Fruit fly (Drosophila melanogaster) whole organism, embryonic: ENCODE measurements around the gene Surf1.

Experiments used
- C15 ChIP-seq: fragments of 200-800 bp; sonication (Bioruptor generic); IDR thresholded peaks from 3 replicates; pipeline ENCODE4 v1.3.6; 2022; ENCODE audit warnings: missing biosample characterization, missing genetic modification characterization
- CG10147 ChIP-seq: fragments of 200-800 bp; sonication (Bioruptor generic); optimal IDR thresholded peaks from 2 replicates; lab custom pipeline; 2019; ENCODE audit warnings: missing biosample characterization, mild to moderate bottlenecking, missing genetic modification characterization, moderate library complexity
- CG10209 ChIP-seq: fragments of 200-800 bp; sonication (Bioruptor generic); optimal IDR thresholded peaks from 3 replicates; lab custom pipeline; 2017; ENCODE audit warnings: missing biosample characterization, mild to moderate bottlenecking, missing genetic modification characterization, missing genetic modification reagents
- CG10321 ChIP-seq: fragments of 200-800 bp; sonication (Bioruptor generic); IDR thresholded peaks from 2 replicates; pipeline ENCODE4 v1.3.6; 2022; ENCODE audit warnings: missing biosample characterization, missing genetic modification characterization
- CG11247 ChIP-seq: fragments of 200-800 bp; sonication (Bioruptor generic); IDR thresholded peaks from 2 replicates; pipeline ENCODE4 v1.3.6; 2022; ENCODE audit warnings: missing biosample characterization, missing genetic modification characterization
- CG1233 ChIP-seq: fragments of 200-800 bp; sonication (Bioruptor generic); optimal IDR thresholded peaks from 4 replicates; lab custom pipeline; 2018; ENCODE audit warnings: missing biosample characterization, mild to moderate bottlenecking, missing genetic modification characterization
- CG13287 ChIP-seq: fragments of 200-800 bp; sonication (Bioruptor generic); IDR thresholded peaks from 2 replicates; pipeline ENCODE4 v1.3.6; 2022; ENCODE audit warnings: missing biosample characterization, missing genetic modification characterization; ENCODE audit not compliant: partially characterized antibody
- CG14667 ChIP-seq: fragments of 200-800 bp; sonication (Bioruptor generic); IDR thresholded peaks from 2 replicates; pipeline ENCODE4 v1.3.6; 2022; ENCODE audit warnings: missing biosample characterization, missing genetic modification characterization
- CG16779 ChIP-seq: fragments of 200-800 bp; sonication (Bioruptor generic); IDR thresholded peaks from 2 replicates; pipeline ENCODE4 v1.3.6; 2022; ENCODE audit warnings: missing biosample characterization, missing genetic modification characterization
- CG17385 ChIP-seq: fragments of 200-800 bp; sonication (Bioruptor generic); optimal IDR thresholded peaks from 3 replicates; lab custom pipeline; 2018; ENCODE audit warnings: missing biosample characterization, mild to moderate bottlenecking, missing genetic modification characterization
- CG17829 ChIP-seq: fragments of 200-800 bp; optimal IDR thresholded peaks from 2 replicates; lab custom pipeline; 2019; ENCODE audit warnings: missing biosample characterization, mild to moderate bottlenecking, missing genetic modification characterization, moderate library complexity
- CG18262 ChIP-seq: fragments of 200-800 bp; optimal IDR thresholded peaks from 3 replicates; lab custom pipeline; 2019; ENCODE audit warnings: missing biosample characterization, mild to moderate bottlenecking, missing genetic modification characterization, moderate library complexity
- CG2116 ChIP-seq: fragments of 200-800 bp; sonication (Bioruptor generic); optimal IDR thresholded peaks from 3 replicates; lab custom pipeline; 2018; ENCODE audit warnings: missing biosample characterization, mild to moderate bottlenecking, missing genetic modification characterization
- CG3995 ChIP-seq: fragments of 200-800 bp; sonication (Bioruptor generic); optimal IDR thresholded peaks from 3 replicates; lab custom pipeline; 2016; ENCODE audit warnings: missing biosample characterization, missing genetic modification characterization
- CG5180 ChIP-seq: fragments of 200-800 bp; sonication (Bioruptor generic); optimal IDR thresholded peaks from 3 replicates; lab custom pipeline; 2017; ENCODE audit warnings: missing biosample characterization, missing genetic modification characterization, mild to moderate bottlenecking, moderate library complexity, missing genetic modification reagents
- CG6175 ChIP-seq: fragments of 200-800 bp; sonication (Bioruptor generic); IDR thresholded peaks from 3 replicates; pipeline ENCODE4 v1.3.6; 2022; ENCODE audit warnings: missing biosample characterization, missing genetic modification characterization
- CG7786 ChIP-seq: fragments of 200-800 bp; sonication (Bioruptor generic); optimal IDR thresholded peaks from 2 replicates; lab custom pipeline; 2016; ENCODE audit warnings: missing biosample characterization, missing genetic modification characterization
- CG8924 ChIP-seq: fragments of 200-800 bp; optimal IDR thresholded peaks from 3 replicates; lab custom pipeline; 2019; ENCODE audit warnings: missing biosample characterization, mild to moderate bottlenecking, missing genetic modification characterization, moderate library complexity
- CG9876 ChIP-seq: fragments of 200-800 bp; sonication (Bioruptor generic); optimal IDR thresholded peaks from 2 replicates; lab custom pipeline; 2016; ENCODE audit warnings: missing biosample characterization, missing genetic modification characterization
- H15 ChIP-seq: fragments of 200-800 bp; sonication (Bioruptor generic); IDR thresholded peaks from 3 replicates; pipeline ENCODE4 v1.3.6; 2022; ENCODE audit warnings: missing biosample characterization, missing genetic modification characterization
- Hey ChIP-seq: fragments of 200-800 bp; sonication (Bioruptor generic); optimal IDR thresholded peaks from 3 replicates; lab custom pipeline; 2018; ENCODE audit warnings: missing biosample characterization, mild to moderate bottlenecking, missing genetic modification characterization
- Hr3 ChIP-seq: fragments of 200-800 bp; sonication (Bioruptor generic); optimal IDR thresholded peaks from 3 replicates; lab custom pipeline; 2016; ENCODE audit warnings: missing biosample characterization, missing genetic modification characterization
- Max ChIP-seq: fragments of 200-800 bp; sonication (Bioruptor generic); optimal IDR thresholded peaks from 2 replicates; lab custom pipeline; 2016; ENCODE audit warnings: missing biosample characterization, mild to moderate bottlenecking, missing genetic modification characterization
- Mes4 ChIP-seq: fragments of 200-800 bp; sonication (Bioruptor generic); optimal IDR thresholded peaks from 2 replicates; lab custom pipeline; 2016; ENCODE audit warnings: missing biosample characterization, missing genetic modification characterization
- Nf-YB ChIP-seq: fragments of 200-800 bp; sonication (Bioruptor generic); optimal IDR thresholded peaks from 3 replicates; lab custom pipeline; 2019; ENCODE audit warnings: missing biosample characterization, mild to moderate bottlenecking, missing genetic modification characterization, moderate library complexity
- Oaz ChIP-seq: fragments of 200-800 bp; sonication (Bioruptor generic); IDR thresholded peaks from 2 replicates; pipeline ENCODE4 v1.3.6; 2022; ENCODE audit warnings: missing biosample characterization, missing genetic modification characterization
- Optix ChIP-seq: fragments of 200-800 bp; sonication (Bioruptor generic); IDR thresholded peaks from 3 replicates; pipeline ENCODE4 v1.3.6; 2022; ENCODE audit warnings: missing biosample characterization, missing genetic modification characterization
- Ptx1 ChIP-seq: fragments of 200-800 bp; sonication (Bioruptor generic); IDR thresholded peaks from 2 replicates; pipeline ENCODE4 v1.3.6; 2022; ENCODE audit warnings: missing biosample characterization, missing genetic modification characterization
- Rx ChIP-seq: fragments of 200-800 bp; sonication (Bioruptor generic); IDR thresholded peaks from 2 replicates; pipeline ENCODE4 v1.3.6; 2022; ENCODE audit warnings: missing biosample characterization, missing genetic modification characterization
- Sox102F ChIP-seq: fragments of 200-800 bp; sonication (Bioruptor generic); optimal IDR thresholded peaks from 2 replicates; lab custom pipeline; 2018; ENCODE audit warnings: missing biosample characterization, mild to moderate bottlenecking, missing genetic modification characterization, moderate library complexity
- ab ChIP-seq: fragments of 200-800 bp; sonication (Bioruptor generic); optimal IDR thresholded peaks from 2 replicates; lab custom pipeline; 2016; ENCODE audit warnings: missing biosample characterization, missing genetic modification characterization
- ase ChIP-seq: fragments of 200-800 bp; sonication (Bioruptor generic); IDR thresholded peaks from 3 replicates; pipeline ENCODE4 v1.3.6; 2022; ENCODE audit warnings: missing biosample characterization, missing genetic modification characterization
- cato ChIP-seq: fragments of 200-800 bp; sonication (Bioruptor generic); optimal IDR thresholded peaks from 2 replicates; lab custom pipeline; 2016; ENCODE audit warnings: missing biosample characterization, missing genetic modification characterization, borderline replicate concordance
- cg ChIP-seq: fragments of 200-800 bp; sonication (Bioruptor generic); optimal IDR thresholded peaks from 3 replicates; lab custom pipeline; 2019; ENCODE audit warnings: missing biosample characterization, mild to moderate bottlenecking, missing genetic modification characterization, moderate library complexity
- croc ChIP-seq: fragments of 200-800 bp; sonication (Bioruptor generic); conservative IDR thresholded peaks from 3 replicates; pipeline ENCODE4 v1.3.6; 2022; ENCODE audit warnings: missing biosample characterization, missing genetic modification characterization
- gro ChIP-seq: fragments of 200-800 bp; sonication (Bioruptor generic); optimal IDR thresholded peaks from 2 replicates; lab custom pipeline; 2016; ENCODE audit warnings: missing biosample characterization, missing genetic modification characterization
- hbn ChIP-seq: fragments of 200-800 bp; sonication (Bioruptor generic); IDR thresholded peaks from 2 replicates; pipeline ENCODE4 v1.3.6; 2022; ENCODE audit warnings: missing biosample characterization, missing genetic modification characterization; ENCODE audit not compliant: partially characterized antibody
- ken ChIP-seq: fragments of 200-800 bp; sonication (Bioruptor generic); IDR thresholded peaks from 3 replicates; pipeline ENCODE4 v1.3.6; 2022; ENCODE audit warnings: missing biosample characterization, missing genetic modification characterization
- mld ChIP-seq: fragments of 200-800 bp; sonication (Bioruptor generic); IDR thresholded peaks from 3 replicates; pipeline ENCODE4 v1.3.6; 2022; ENCODE audit warnings: missing biosample characterization, missing genetic modification characterization; ENCODE audit not compliant: partially characterized antibody
- nau ChIP-seq: fragments of 200-800 bp; sonication (Bioruptor generic); optimal IDR thresholded peaks from 3 replicates; lab custom pipeline; 2017; ENCODE audit warnings: missing biosample characterization, mild to moderate bottlenecking, missing genetic modification characterization, missing genetic modification reagents
- otp ChIP-seq: fragments of 200-800 bp; sonication (Bioruptor generic); IDR thresholded peaks from 3 replicates; pipeline ENCODE4, ENCODE4 v1.3.6; 2022; ENCODE audit warnings: missing biosample characterization, missing genetic modification characterization
- pan ChIP-seq, 4 experiments: fragments of >200 bp in 3 of 4; fragments of 200-800 bp in 1 of 4; sonication (Bioruptor generic) in 1 of 4; optimal IDR thresholded peaks in 3 of 4; IDR thresholded peaks in 1 of 4; 2 replicates each; pipeline versions ENCODE4 v1.3.6 to Lab custom; 2017 to 2022; ENCODE audit warnings: missing biosample characterization in 2 of 4, missing genetic modification characterization in 2 of 4, mixed read lengths in 1 of 4
- so ChIP-seq: fragments of 200-800 bp; sonication (Bioruptor generic); IDR thresholded peaks from 3 replicates; pipeline ENCODE4 v1.3.6; 2022; ENCODE audit warnings: missing biosample characterization, missing genetic modification characterization
- tap ChIP-seq: fragments of 200-800 bp; optimal IDR thresholded peaks from 3 replicates; lab custom pipeline; 2019; ENCODE audit warnings: missing biosample characterization, mild to moderate bottlenecking, missing genetic modification characterization, moderate library complexity
- ttk ChIP-seq: fragments of 200-800 bp; sonication (Bioruptor generic); IDR thresholded peaks from 2 replicates; pipeline ENCODE4 v2.1.2; 2022; ENCODE audit warnings: missing biosample characterization, missing genetic modification characterization
- zen ChIP-seq: fragments of 200-800 bp; sonication (Bioruptor generic); optimal IDR thresholded peaks from 3 replicates; lab custom pipeline; 2018; ENCODE audit warnings: missing biosample characterization, mild to moderate bottlenecking, missing genetic modification characterization, moderate library complexity
- zfh1 ChIP-seq: fragments of 200-800 bp; sonication (Bioruptor generic); IDR thresholded peaks from 3 replicates; pipeline ENCODE4 v1.3.6; 2022; ENCODE audit warnings: missing biosample characterization, missing genetic modification characterization

The Surf1 gene

DNA sequence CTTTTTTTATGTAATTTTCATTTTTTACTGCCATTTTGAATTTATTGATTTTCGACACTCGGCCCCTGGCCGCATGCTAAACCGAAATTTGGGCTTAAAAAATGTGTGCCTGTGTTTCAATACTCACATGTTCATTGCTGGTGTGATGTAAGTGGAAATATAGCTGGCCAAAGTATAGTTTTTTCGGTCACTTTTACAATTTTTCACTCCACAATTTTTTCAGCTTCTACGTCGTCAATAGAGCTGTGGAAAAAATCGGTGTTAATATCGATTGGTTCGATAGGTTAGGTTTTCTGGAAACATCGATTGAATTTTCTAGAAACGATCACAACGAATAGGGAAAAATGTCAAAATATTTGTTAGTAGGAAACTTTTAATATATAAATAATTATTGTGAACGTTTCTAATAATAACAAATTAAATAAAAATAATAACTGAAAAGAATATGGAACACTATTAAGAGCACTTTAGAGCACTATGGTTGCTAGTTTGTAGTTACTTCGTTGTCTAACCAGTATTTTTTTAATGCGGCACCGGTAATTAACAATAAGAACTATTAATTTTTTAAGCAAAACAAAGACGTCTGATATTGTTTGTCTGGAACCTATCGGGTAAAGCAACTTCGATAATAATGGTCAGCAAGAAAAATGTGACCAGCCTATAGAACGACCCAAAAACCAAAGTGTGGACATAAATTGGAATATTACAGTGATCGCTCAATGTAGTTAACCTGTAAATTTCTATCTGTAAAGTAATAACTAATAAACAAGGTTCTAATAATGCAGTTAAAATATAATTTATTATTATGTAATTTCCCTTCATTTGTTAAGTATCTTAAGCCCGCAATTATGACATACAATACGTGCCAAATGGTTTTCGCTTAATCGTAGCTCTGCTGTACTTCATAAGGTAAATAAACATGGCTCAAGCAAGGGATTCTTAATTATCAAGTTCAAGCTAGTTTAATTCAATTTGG is 2.6 kb upstream of the Surf1 start, which contains the start of the genes CG10077 and CG9948 (continued):
- TF ChIP-seq Rx (GFP tag; lab: Robert Waterston, UW) (peak; percentile 88), CG10321 (GFP tag; lab: Robert Waterston, UW) (peak; percentile 78), Hey (tag; lab: Kevin White, UChicago) (no peak), tap (tag; lab: Kevin White, UChicago) (peak; percentile 91), Nf-YB (peak; percentile 71), CG1233 (GFP tag; lab: Kevin White, UChicago) (peak; percentile 86), Oaz (GFP tag; lab: Robert Waterston, UW) (peak; percentile 85), zen (tag; lab: Kevin White, UChicago) (peak; percentile 87), croc (GFP tag; lab: Robert Waterston, UW) (peak; percentile 86), CG16779 (GFP tag; lab: Robert Waterston, UW) (0 out of 2 replicates have a peak, but pooled peaks have one; percentile 44), ab (GFP tag; lab: Kevin White, UChicago) (peak; percentile 24), CG14667 (peak; percentile 88), ken (GFP tag; lab: Robert Waterston, UW) (peak; percentile 86), CG6175 (peak; percentile 52; the same call in 1 of the 3 replicates), CG9876 (GFP tag; lab: Kevin White, UChicago) (no peak), CG10209 (GFP tag; lab: Kevin White, UChicago) (peak; percentile 82), hbn (peak; percentile 71), zfh1 (GFP tag; lab: Robert Waterston, UW) (peak; percentile 94), cato (GFP tag; lab: Kevin White, UChicago) (peak; percentile 79), gro (GFP tag; lab: Kevin White, UChicago) (peak; percentile 31), ase (peak; percentile 88), CG18262 (tag; lab: Kevin White, UChicago) (peak; percentile 89), Hr3 (GFP tag; lab: Kevin White, UChicago) (peak; percentile 89), CG17385 (peak; percentile 88), pan (optimal IDR thresholded peaks at IDR 0.05; lab: Kevin White, UChicago) (no peak), pan (GFP tag; optimal IDR thresholded peaks at IDR 0.05 in 1 of 2, IDR thresholded peaks at IDR 0.05 in 1 of 2) (peak in 1 of 2 experiments; percentile 94), so (peak; percentile 84), Optix (GFP tag; lab: Robert Waterston, UW) (peak; percentile 74; the same call in 2 of the 3 replicates), H15 (peak; percentile 88), CG10147 (GFP tag; lab: Kevin White, UChicago) (peak; percentile 86), CG2116 (GFP tag; lab: Kevin White, UChicago) (peak; percentile 78), otp (GFP tag; lab: Robert Waterston, UW) (peak; percentile 83), Max (GFP tag; lab: Kevin White, UChicago) (peak; percentile 83), CG3995 (GFP tag; lab: Kevin White, UChicago) (peak; percentile 38), CG7786 (GFP tag; lab: Kevin White, UChicago) (peak; percentile 6), nau (peak; percentile 76), CG5180 (GFP tag; lab: Kevin White, UChicago) (peak; percentile 65), CG13287 (GFP tag; lab: Robert Waterston, UW) (peak; percentile 78), Ptx1 (peak; percentile 94), C15 (peak; percentile 61; the same call in 1 of the 3 replicates), Sox102F (GFP tag; lab: Kevin White, UChicago) (peak; percentile 89), Mes4 (GFP tag; lab: Kevin White, UChicago) (peak; percentile 41), ttk (peak; percentile 85), CG8924 (tag; lab: Kevin White, UChicago) (peak; percentile 90), cg (no peak), CG17829 (tag; lab: Kevin White, UChicago) (peak; percentile 90), mld (peak; percentile 68; the same call in 1 of the 3 replicates), CG11247 (GFP tag; lab: Robert Waterston, UW) (peak; percentile 80)
